Worm (Caenorhabditis elegans): ENCODE measurements around the gene max-1.

The max-1 gene

DNA sequence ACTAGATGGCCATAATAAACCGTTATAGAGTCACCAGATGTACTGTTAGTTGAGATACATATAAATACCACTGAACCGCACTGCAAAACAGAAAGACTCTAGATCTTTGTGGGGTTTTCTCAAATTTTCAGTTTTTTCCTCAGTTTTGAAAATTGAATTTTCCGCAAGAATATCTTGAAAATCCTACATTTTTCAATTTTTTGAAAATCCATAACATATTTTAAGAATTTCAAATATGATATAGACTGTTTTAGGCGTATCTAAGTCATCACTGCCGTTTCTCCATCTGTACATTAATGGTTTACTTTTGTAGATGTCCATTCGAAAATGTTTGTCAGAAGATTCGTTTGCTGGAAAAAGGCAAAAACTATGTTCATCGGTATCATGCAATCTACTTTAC is 58.2 kb downstream of the max-1 start, which contains the start of gene F42E8.1:
Gene F42E8.1 (plus strand): TSS at position 301 of the 400 bp plus-strand sequence.
- TF ChIP-seq hrde-1 (tag; optimal IDR thresholded peaks at IDR 0.05; ENCODE audit: borderline replicate concordance) (no peak), snpc-3.4 (tag; optimal IDR thresholded peaks at IDR 0.05) (no peak), fkh-3 (tag; optimal IDR thresholded peaks at IDR 0.05) (no peak), ceh-100 (GFP tag; IDR thresholded peaks at IDR 0.05) (no peak), hmg-1.2 (GFP tag; IDR thresholded peaks at IDR 0.05) (no peak), F37B4.10 (GFP tag; IDR thresholded peaks at IDR 0.05) (no peak), let-526 (GFP tag; IDR thresholded peaks at IDR 0.05) (no peak), hsf-1 (GFP tag; IDR thresholded peaks at IDR 0.05) (no peak), B0336.3 (GFP tag; IDR thresholded peaks at IDR 0.05) (no peak), madf-10 (tag; optimal IDR thresholded peaks at IDR 0.05) (no peak), somi-1 (GFP tag; optimal IDR thresholded peaks at IDR 0.05) (no peak), repo-1 (tag; optimal IDR thresholded peaks at IDR 0.05) (no peak), cebp-2 (GFP tag; IDR thresholded peaks at IDR 0.05) (no peak), die-1 (tag; optimal IDR thresholded peaks at IDR 0.05) (no peak), rec-8 (tag; optimal IDR thresholded peaks at IDR 0.05) (no peak)

DNA sequence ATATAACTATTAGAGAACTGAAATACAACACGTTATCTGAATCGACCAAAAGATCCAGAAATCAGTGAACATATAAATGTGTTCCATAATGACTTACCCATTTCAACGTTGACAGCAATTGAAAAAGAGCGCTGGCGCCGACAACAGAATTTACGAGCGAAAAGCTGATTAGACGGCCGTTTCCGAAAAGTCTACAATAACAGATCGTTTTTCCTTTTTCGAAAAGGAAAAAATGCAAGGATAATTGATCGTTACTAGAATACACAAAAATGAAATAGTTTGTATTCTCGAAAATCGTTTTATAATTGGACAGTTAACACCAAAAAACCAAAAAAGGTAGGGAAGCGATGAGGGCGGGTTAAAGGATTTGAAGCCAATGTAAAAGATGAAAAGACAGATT is 66.4 kb downstream of the max-1 start, which contains the start of gene srr-1:
Gene srr-1 (minus strand): TSS at position 101 of the 400 bp plus-strand sequence.
- TF ChIP-seq F57C9.4 (tag; optimal IDR thresholded peaks at IDR 0.05) (no peak), athp-1 (tag; optimal IDR thresholded peaks at IDR 0.05) (no peak), sea-2 (GFP tag; IDR thresholded peaks at IDR 0.05) (no peak), pha-4 (tag; optimal IDR thresholded peaks at IDR 0.05) (no peak)

DNA sequence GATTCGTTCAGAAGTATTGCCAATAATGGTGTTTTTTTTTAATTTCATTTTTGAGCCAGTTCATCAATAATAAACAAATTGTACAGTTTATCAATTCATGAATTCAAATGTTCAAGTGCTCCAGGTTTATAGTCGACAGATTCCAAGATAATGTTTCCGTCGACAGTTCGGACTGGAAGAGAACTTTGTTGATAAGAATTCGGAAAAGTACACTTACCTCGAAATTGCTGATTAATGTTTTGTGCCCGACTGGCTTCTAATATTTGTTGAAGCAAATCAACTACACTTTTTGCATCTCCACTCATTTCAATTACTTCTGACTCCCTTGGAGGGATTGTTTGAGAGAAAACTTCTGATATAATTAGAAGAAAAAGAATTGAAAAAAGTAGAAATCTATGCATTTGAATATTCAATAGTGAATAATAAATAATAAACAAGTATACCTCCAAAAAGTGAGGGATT is 70.8 kb downstream of the max-1 start, which contains the start of gene W07G4.8:
Gene W07G4.8 (minus strand): TSS at position 412 of the 462 bp plus-strand sequence.
- no peak for TF ChIP-seq F33H1.4 (GFP tag; IDR thresholded peaks at IDR 0.05)
- no peak for TF ChIP-seq F49E8.2 (tag; optimal IDR thresholded peaks at IDR 0.05; ENCODE audit: insufficient read depth)
- no peak for TF ChIP-seq unc-130 (GFP tag; optimal IDR thresholded peaks at IDR 0.05)
- TF ChIP-seq ZK185.1 (tag; optimal IDR thresholded peaks at IDR 0.05; ENCODE audit: poor library complexity, severe bottlenecking), result peak; percentile 26
- no peak for TF ChIP-seq let-607 (tag; optimal IDR thresholded peaks at IDR 0.05)
- TF ChIP-seq tbx-9 (tag; optimal IDR thresholded peaks at IDR 0.05; ENCODE audit: borderline replicate concordance), result no peak
- no peak for TF ChIP-seq lin-26 (GFP tag; IDR thresholded peaks at IDR 0.05)
- no peak for TF ChIP-seq F22D6.2 (tag; optimal IDR thresholded peaks at IDR 0.05)
- no peak for TF ChIP-seq F37B4.10 (GFP tag; IDR thresholded peaks at IDR 0.05)
- TF ChIP-seq lin-35 (GFP tag; optimal IDR thresholded peaks at IDR 0.05), result no peak
- no peak for TF ChIP-seq snpc-3.4 (tag; optimal IDR thresholded peaks at IDR 0.05)
- TF ChIP-seq nhr-80 (tag; optimal IDR thresholded peaks at IDR 0.05), result peak; percentile 83
- no peak for TF ChIP-seq Y95B8A.8 (GFP tag; IDR thresholded peaks at IDR 0.05)
- no peak for TF ChIP-seq T07F8.4 (tag; optimal IDR thresholded peaks at IDR 0.05)
- no peak for TF ChIP-seq gei-17 (GFP tag; optimal IDR thresholded peaks at IDR 0.05)
- no peak for TF ChIP-seq D2030.7 (GFP tag; IDR thresholded peaks at IDR 0.05)

Measured in whole organism, young adult.